Fruit fly (Drosophila melanogaster) whole organism: ENCODE measurements around the gene CG10702.

Experiments
- CG8478 ChIP-seq: fragments of >200 bp; optimal IDR thresholded peaks from 2 replicates; lab custom pipeline; 2018; ENCODE audit warnings: inconsistent platforms
- Dll ChIP-seq: fragments of >200 bp; optimal IDR thresholded peaks from 2 replicates; lab custom pipeline; 2017
- EcR ChIP-seq, 2 experiments: fragments of >200 bp; optimal IDR thresholded peaks; 2 replicates each; lab custom pipeline; 2017; ENCODE audit warnings: missing biosample characterization in 2 of 2, missing genetic modification characterization in 2 of 2, missing genetic modification reagents in 2 of 2
- pan ChIP-seq: fragments of >200 bp; optimal IDR thresholded peaks from 2 replicates; lab custom pipeline; 2017
- psq ChIP-seq: fragments of >200 bp; optimal IDR thresholded peaks from 2 replicates; lab custom pipeline; 2017
- usp ChIP-seq: fragments of >200 bp; optimal IDR thresholded peaks from 2 replicates; lab custom pipeline; 2017; ENCODE audit warnings: missing biosample characterization, missing genetic modification characterization, mixed read lengths

The CG10702 gene

dm6 chr2L:19019640-19020039 lies 50.0 kb downstream of the CG10702 start:
- no peak for TF ChIP-seq psq (lab: Kevin White, UChicago)
- TF ChIP-seq EcR (GFP tag; optimal IDR thresholded peaks at IDR 0.05; lab: Kevin White, UChicago), result no peak
- no peak for TF ChIP-seq CG8478 (lab: Kevin White, UChicago)
- no peak for TF ChIP-seq Dll (lab: Kevin White, UChicago)
- no peak for TF ChIP-seq usp (GFP tag; lab: Kevin White, UChicago)
- TF ChIP-seq pan (lab: Kevin White, UChicago), result no peak

dm6 chr2L:19019160-19019592 lies 50.5 kb downstream of the CG10702 start:
- TF ChIP-seq EcR (GFP tag; optimal IDR thresholded peaks at IDR 0.05; lab: Kevin White, UChicago) (no peak), CG8478 (lab: Kevin White, UChicago) (no peak), usp (GFP tag; lab: Kevin White, UChicago) (no peak), Dll (lab: Kevin White, UChicago) (no peak), psq (lab: Kevin White, UChicago) (no peak), pan (lab: Kevin White, UChicago) (no peak)

- TF ChIP-seq psq (lab: Kevin White, UChicago) (no peak), EcR (GFP tag; optimal IDR thresholded peaks at IDR 0.05; lab: Kevin White, UChicago) (no peak), Dll (lab: Kevin White, UChicago) (no peak), CG8478 (lab: Kevin White, UChicago) (no peak), usp (GFP tag; lab: Kevin White, UChicago) (no peak), pan (lab: Kevin White, UChicago) (no peak)
Measured at dm6 chr2L:19018266-19018665, 51.4 kb downstream of the CG10702 start.

- TF ChIP-seq pan (lab: Kevin White, UChicago) (no peak), usp (GFP tag; lab: Kevin White, UChicago) (no peak), CG8478 (lab: Kevin White, UChicago) (no peak), EcR (GFP tag; optimal IDR thresholded peaks at IDR 0.05; lab: Kevin White, UChicago) (no peak), psq (lab: Kevin White, UChicago) (no peak), Dll (lab: Kevin White, UChicago) (no peak)
Measured at dm6 chr2L:19017060-19017459, 52.6 kb downstream of the CG10702 start.

- TF ChIP-seq EcR (GFP tag; optimal IDR thresholded peaks at IDR 0.05; lab: Kevin White, UChicago) (no peak), CG8478 (lab: Kevin White, UChicago) (no peak), psq (lab: Kevin White, UChicago) (no peak), Dll (lab: Kevin White, UChicago) (no peak), usp (GFP tag; lab: Kevin White, UChicago) (no peak), pan (lab: Kevin White, UChicago) (no peak)
Measured at dm6 chr2L:19015628-19016027, 54.0 kb downstream of the CG10702 start.

- no peak for TF ChIP-seq Dll (lab: Kevin White, UChicago)
Measured at dm6 chr2L:19014881-19015366, 54.7 kb downstream of the CG10702 start.
